Fruit fly (Drosophila melanogaster) whole organism, embryonic: Measurements from ENCODE around the gene tipE.

ENCODE experiments used
- Bdp1 ChIP-seq: fragments of 200-800 bp; sonication (Bioruptor generic); optimal IDR thresholded peaks from 3 replicates; lab custom pipeline; 2016; ENCODE audit warnings: missing biosample characterization, missing genetic modification characterization
- CG11723 ChIP-seq: fragments of 200-800 bp; sonication (Bioruptor generic); optimal IDR thresholded peaks from 2 replicates; lab custom pipeline; 2017; ENCODE audit warnings: missing biosample characterization, mild to moderate bottlenecking, missing genetic modification characterization
- CG12769 ChIP-seq: fragments of 200-800 bp; sonication (Bioruptor generic); optimal IDR thresholded peaks from 2 replicates; lab custom pipeline; 2019; ENCODE audit warnings: missing biosample characterization, mild to moderate bottlenecking, missing genetic modification characterization, moderate library complexity
- CG13424 ChIP-seq: fragments of 200-800 bp; sonication (Bioruptor generic); optimal IDR thresholded peaks from 2 replicates; lab custom pipeline; 2019; ENCODE audit warnings: missing biosample characterization, mild to moderate bottlenecking, missing genetic modification characterization, moderate library complexity
- CG13624 ChIP-seq: fragments of 200-800 bp; sonication (Bioruptor generic); optimal IDR thresholded peaks from 2 replicates; lab custom pipeline; 2016; ENCODE audit warnings: missing biosample characterization, missing genetic modification characterization
- CG13894 ChIP-seq: fragments of 200-800 bp; sonication (Bioruptor generic); optimal IDR thresholded peaks from 3 replicates; lab custom pipeline; 2018; ENCODE audit warnings: missing biosample characterization, mild to moderate bottlenecking, missing genetic modification characterization, moderate library complexity
- CG15696 ChIP-seq: fragments of 200-800 bp; sonication (Bioruptor generic); optimal IDR thresholded peaks from 2 replicates; lab custom pipeline; 2019; ENCODE audit warnings: missing biosample characterization, mild to moderate bottlenecking, missing genetic modification characterization, moderate library complexity
- CG16815 ChIP-seq: fragments of 200-800 bp; sonication (Bioruptor generic); optimal IDR thresholded peaks from 3 replicates; lab custom pipeline; 2017; ENCODE audit warnings: missing biosample characterization, mild to moderate bottlenecking, missing genetic modification characterization
- CG17328 ChIP-seq: fragments of 200-800 bp; sonication (Bioruptor generic); IDR thresholded peaks from 2 replicates; pipeline ENCODE4 v1.3.6; 2022; ENCODE audit warnings: missing biosample characterization, missing genetic modification characterization
- CG17568 ChIP-seq: fragments of 200-800 bp; sonication (Bioruptor generic); optimal IDR thresholded peaks from 2 replicates; lab custom pipeline; 2018; ENCODE audit warnings: missing biosample characterization, mild to moderate bottlenecking, missing genetic modification characterization, moderate library complexity
- CG18619 ChIP-seq: fragments of 200-800 bp; sonication (Bioruptor generic); optimal IDR thresholded peaks from 3 replicates; lab custom pipeline; 2017; ENCODE audit warnings: missing biosample characterization, mild to moderate bottlenecking, missing genetic modification characterization
- CG18764 ChIP-seq: fragments of 200-800 bp; sonication (Bioruptor generic); optimal IDR thresholded peaks from 3 replicates; lab custom pipeline; 2016; ENCODE audit warnings: missing biosample characterization, missing genetic modification characterization
- CG2202 ChIP-seq: fragments of 200-800 bp; sonication (Bioruptor generic); optimal IDR thresholded peaks from 2 replicates; lab custom pipeline; 2018; ENCODE audit warnings: missing biosample characterization, mild to moderate bottlenecking, missing genetic modification characterization
- CG3281 ChIP-seq: fragments of 200-800 bp; sonication (Bioruptor generic); optimal IDR thresholded peaks from 3 replicates; lab custom pipeline; 2017; ENCODE audit warnings: missing biosample characterization, mild to moderate bottlenecking, missing genetic modification characterization
- CG42726 ChIP-seq: fragments of 200-800 bp; sonication (Bioruptor generic); IDR thresholded peaks from 2 replicates; pipeline ENCODE4 v1.3.6; 2022; ENCODE audit warnings: missing biosample characterization, missing genetic modification characterization; ENCODE audit not compliant: partially characterized antibody
- CG6654 ChIP-seq: fragments of 200-800 bp; sonication (Bioruptor generic); optimal IDR thresholded peaks from 2 replicates; lab custom pipeline; 2017; ENCODE audit warnings: missing biosample characterization, mild to moderate bottlenecking, missing genetic modification characterization
- CG6854 ChIP-seq: fragments of 200-800 bp; sonication (Bioruptor generic); optimal IDR thresholded peaks from 3 replicates; lab custom pipeline; 2017; ENCODE audit warnings: missing biosample characterization, mild to moderate bottlenecking, missing genetic modification characterization
- CG7372 ChIP-seq: fragments of 200-800 bp; sonication (Bioruptor generic); IDR thresholded peaks from 2 replicates; pipeline ENCODE4 v1.3.6; 2022; ENCODE audit warnings: missing biosample characterization, missing genetic modification characterization
- CG8388 ChIP-seq: fragments of 200-800 bp; sonication (Bioruptor generic); optimal IDR thresholded peaks from 2 replicates; lab custom pipeline; 2019; ENCODE audit warnings: missing biosample characterization, mild to moderate bottlenecking, missing genetic modification characterization, moderate library complexity
- CrebB ChIP-seq: fragments of 200-800 bp; sonication (Bioruptor generic); optimal IDR thresholded peaks from 3 replicates; lab custom pipeline; 2018; ENCODE audit warnings: missing biosample characterization, mild to moderate bottlenecking, missing genetic modification characterization
- D ChIP-seq, 2 experiments: fragments of 200-800 bp in 1 of 2; fragments of >200 bp in 1 of 2; sonication (Bioruptor generic) in 1 of 2; optimal IDR thresholded peaks; 2 replicates in 1 of 2; 3 replicates in 1 of 2; lab custom pipeline; 2017; ENCODE audit warnings: mild to moderate bottlenecking in 1 of 2, missing biosample characterization in 1 of 2, missing genetic modification characterization in 1 of 2, missing genetic modification reagents in 1 of 2
- Gug ChIP-seq: fragments of 200-800 bp; sonication (Bioruptor generic); IDR thresholded peaks from 4 replicates; pipeline ENCODE4 v1.3.6; 2022; ENCODE audit warnings: missing biosample characterization, missing genetic modification characterization
- H15 ChIP-seq: fragments of 200-800 bp; sonication (Bioruptor generic); IDR thresholded peaks from 3 replicates; pipeline ENCODE4 v1.3.6; 2022; ENCODE audit warnings: missing biosample characterization, missing genetic modification characterization
- HLH4C ChIP-seq: fragments of 200-800 bp; sonication (Bioruptor generic); IDR thresholded peaks from 3 replicates; pipeline ENCODE4 v1.3.6; 2022; ENCODE audit warnings: missing biosample characterization, missing genetic modification characterization; ENCODE audit not compliant: partially characterized antibody
- MBD-R2 ChIP-seq: fragments of 200-800 bp; sonication (Bioruptor generic); IDR thresholded peaks from 2 replicates; pipeline ENCODE4 v1.3.6; 2022; ENCODE audit warnings: missing biosample characterization, missing genetic modification characterization
- Neu2 ChIP-seq: fragments of 200-800 bp; sonication (Bioruptor generic); optimal IDR thresholded peaks from 3 replicates; lab custom pipeline; 2016; ENCODE audit warnings: missing biosample characterization, missing genetic modification characterization, borderline replicate concordance
- Nf-YB ChIP-seq: fragments of 200-800 bp; sonication (Bioruptor generic); optimal IDR thresholded peaks from 3 replicates; lab custom pipeline; 2019; ENCODE audit warnings: missing biosample characterization, mild to moderate bottlenecking, missing genetic modification characterization, moderate library complexity
- Pdp1 ChIP-seq, 2 experiments: fragments of 200-800 bp; sonication (Bioruptor generic); optimal IDR thresholded peaks; 3 replicates each; lab custom pipeline; 2016; ENCODE audit warnings: missing biosample characterization in 2 of 2, missing genetic modification characterization in 2 of 2, mild to moderate bottlenecking in 1 of 2, moderate library complexity in 1 of 2
- Scr ChIP-seq: fragments of 200-800 bp; sonication (Bioruptor generic); IDR thresholded peaks from 2 replicates; pipeline ENCODE4 v1.3.6; 2022; ENCODE audit warnings: missing biosample characterization, missing genetic modification characterization; ENCODE audit not compliant: partially characterized antibody
- Sin3A ChIP-seq: fragments of >200 bp; optimal IDR thresholded peaks from 2 replicates; lab custom pipeline; 2018
- Sry-β ChIP-seq: fragments of 200-800 bp; sonication (Bioruptor generic); optimal IDR thresholded peaks from 2 replicates; lab custom pipeline; 2018; ENCODE audit warnings: missing biosample characterization, mild to moderate bottlenecking, missing genetic modification characterization, moderate library complexity
- Taf1 ChIP-seq: fragments of 200-800 bp; sonication (Bioruptor generic); IDR thresholded peaks from 2 replicates; pipeline ENCODE4 v1.3.6; 2022; ENCODE audit warnings: missing biosample characterization, missing genetic modification characterization
- Tbp ChIP-seq: fragments of >200 bp; optimal IDR thresholded peaks from 2 replicates; lab custom pipeline; 2018; ENCODE audit warnings: missing biosample characterization, missing genetic modification characterization
- az2 ChIP-seq: fragments of 200-800 bp; sonication (Bioruptor generic); optimal IDR thresholded peaks from 3 replicates; lab custom pipeline; 2016; ENCODE audit warnings: missing biosample characterization, missing genetic modification characterization
- croc ChIP-seq: fragments of 200-800 bp; sonication (Bioruptor generic); conservative IDR thresholded peaks from 3 replicates; pipeline ENCODE4 v1.3.6; 2022; ENCODE audit warnings: missing biosample characterization, missing genetic modification characterization
- gsb ChIP-seq: fragments of 200-800 bp; sonication (Bioruptor generic); IDR thresholded peaks from 2 replicates; pipeline ENCODE4 v1.3.6; 2022; ENCODE audit warnings: missing biosample characterization, missing genetic modification characterization
- gsb-n ChIP-seq: fragments of 200-800 bp; sonication (Bioruptor generic); optimal IDR thresholded peaks from 3 replicates; lab custom pipeline; 2018; ENCODE audit warnings: missing biosample characterization, mild to moderate bottlenecking, missing genetic modification characterization
- kah ChIP-seq: fragments of 200-800 bp; sonication (Bioruptor generic); optimal IDR thresholded peaks from 2 replicates; lab custom pipeline; 2018; ENCODE audit warnings: missing biosample characterization, mild to moderate bottlenecking, missing genetic modification characterization
- luna ChIP-seq: fragments of 200-800 bp; sonication (Bioruptor generic); optimal IDR thresholded peaks from 2 replicates; lab custom pipeline; 2016; ENCODE audit warnings: missing biosample characterization, missing genetic modification characterization
- odd ChIP-seq: fragments of 200-800 bp; sonication (Bioruptor generic); optimal IDR thresholded peaks from 2 replicates; lab custom pipeline; 2017; ENCODE audit warnings: missing biosample characterization, mild to moderate bottlenecking, missing genetic modification characterization
- otp ChIP-seq: fragments of 200-800 bp; sonication (Bioruptor generic); IDR thresholded peaks from 3 replicates; pipeline ENCODE4, ENCODE4 v1.3.6; 2022; ENCODE audit warnings: missing biosample characterization, missing genetic modification characterization
- pan ChIP-seq, 4 experiments: fragments of >200 bp in 3 of 4; fragments of 200-800 bp in 1 of 4; sonication (Bioruptor generic) in 1 of 4; optimal IDR thresholded peaks in 3 of 4; IDR thresholded peaks in 1 of 4; 2 replicates each; pipeline versions ENCODE4 v1.3.6 to Lab custom; 2017 to 2022; ENCODE audit warnings: missing biosample characterization in 2 of 4, missing genetic modification characterization in 2 of 4, mixed read lengths in 1 of 4
- prd ChIP-seq, 3 experiments: fragments of >200 bp in 2 of 3; fragments of 200-800 bp in 1 of 3; sonication (Bioruptor generic) in 1 of 3; optimal IDR thresholded peaks in 2 of 3; IDR thresholded peaks in 1 of 3; 2 replicates in 2 of 3; 3 replicates in 1 of 3; pipeline versions ENCODE4 v1.3.6 to Lab custom; 2017 to 2022; ENCODE audit warnings: missing biosample characterization in 1 of 3, missing genetic modification characterization in 1 of 3
- sd ChIP-seq: fragments of 200-800 bp; sonication (Bioruptor generic); optimal IDR thresholded peaks from 3 replicates; lab custom pipeline; 2018; ENCODE audit warnings: missing biosample characterization, mild to moderate bottlenecking, missing genetic modification characterization, moderate library complexity
- slou ChIP-seq: fragments of 200-800 bp; sonication (Bioruptor generic); optimal IDR thresholded peaks from 3 replicates; lab custom pipeline; 2016; ENCODE audit warnings: missing biosample characterization, missing genetic modification characterization
- tin ChIP-seq: fragments of 200-800 bp; sonication (Bioruptor generic); optimal IDR thresholded peaks from 3 replicates; lab custom pipeline; 2016; ENCODE audit warnings: missing biosample characterization, missing genetic modification characterization
- tup ChIP-seq: fragments of 200-800 bp; sonication (Bioruptor generic); optimal IDR thresholded peaks from 2 replicates; lab custom pipeline; 2016; ENCODE audit warnings: missing biosample characterization, mild to moderate bottlenecking, missing genetic modification characterization, moderate library complexity
- vfl ChIP-seq: fragments of 200-800 bp; sonication (Bioruptor generic); optimal IDR thresholded peaks from 2 replicates; lab custom pipeline; 2016; ENCODE audit warnings: missing biosample characterization, missing genetic modification characterization
- wek ChIP-seq: fragments of 200-800 bp; sonication (Bioruptor generic); optimal IDR thresholded peaks from 3 replicates; lab custom pipeline; 2018; ENCODE audit warnings: missing biosample characterization, mild to moderate bottlenecking, missing genetic modification characterization, moderate library complexity

The tipE gene

dm6 chr3L:4186659-4187058, 1.6 kb upstream of the tipE start, which contains the start of gene VhaM9.7-c (continued):
- TF ChIP-seq CG6854 (GFP tag; lab: Kevin White, UChicago) (no peak), CG11723 (GFP tag; lab: Kevin White, UChicago) (no peak), Gug (GFP tag; lab: Robert Waterston, UW) (no peak), CG3281 (GFP tag; lab: Kevin White, UChicago) (no peak), Tbp (GFP tag; lab: Kevin White, UChicago) (no peak), luna (GFP tag; lab: Kevin White, UChicago) (no peak), Taf1 (GFP tag; lab: Robert Waterston, UW) (no peak), Scr (GFP tag; lab: Robert Waterston, UW) (peak; percentile 28; the same call in 1 of the 2 replicates), slou (GFP tag; lab: Kevin White, UChicago) (no peak), Pdp1 (GFP tag; optimal IDR thresholded peaks at IDR 0.05; lab: Kevin White, UChicago) (peak; percentile 29 to 50), otp (GFP tag; lab: Robert Waterston, UW) (peak; percentile 45; the same call in 1 of the 3 replicates), az2 (no peak), pan (optimal IDR thresholded peaks at IDR 0.05; lab: Kevin White, UChicago) (no peak), pan (GFP tag; optimal IDR thresholded peaks at IDR 0.05 in 1 of 2, IDR thresholded peaks at IDR 0.05 in 1 of 2) (no peak), vfl (GFP tag; lab: Kevin White, UChicago) (peak; percentile 44), kah (GFP tag; lab: Kevin White, UChicago) (peak; percentile 3), CG13424 (tag; lab: Kevin White, UChicago) (no peak), Neu2 (no peak), CG16815 (GFP tag; lab: Kevin White, UChicago) (no peak), CG17568 (no peak), CG13894 (tag; lab: Kevin White, UChicago) (no peak), CG7372 (GFP tag; lab: Robert Waterston, UW) (no peak), gsb-n (tag; lab: Kevin White, UChicago) (peak; percentile 24), Bdp1 (no peak), wek (GFP tag; lab: Kevin White, UChicago) (no peak), tin (GFP tag; lab: Kevin White, UChicago) (peak; percentile 32), CrebB (no peak), Sry-β (GFP tag; lab: Kevin White, UChicago) (no peak), CG18764 (GFP tag; lab: Kevin White, UChicago) (no peak), gsb (no peak), D (optimal IDR thresholded peaks at IDR 0.05; lab: Kevin White, UChicago) (no peak), D (GFP tag; optimal IDR thresholded peaks at IDR 0.05; lab: Kevin White, UChicago) (no peak), croc (no peak), sd (tag; lab: Kevin White, UChicago) (peak; percentile 42), odd (GFP tag; lab: Kevin White, UChicago) (no peak), CG13624 (GFP tag; lab: Kevin White, UChicago) (peak; percentile 47), CG15696 (tag; lab: Kevin White, UChicago) (no peak), H15 (GFP tag; lab: Robert Waterston, UW) (no peak), CG42726 (GFP tag; lab: Robert Waterston, UW) (no peak), Sin3A (lab: Kevin White, UChicago) (peak; percentile 22), prd (optimal IDR thresholded peaks at IDR 0.05; lab: Kevin White, UChicago) (no peak), prd (GFP tag; IDR thresholded peaks at IDR 0.05; lab: Robert Waterston, UW) (0 out of 3 replicates have a peak, but pooled peaks have one; percentile 29), Nf-YB (GFP tag; lab: Kevin White, UChicago) (no peak), HLH4C (GFP tag; lab: Robert Waterston, UW) (no peak), CG12769 (no peak), MBD-R2 (GFP tag; lab: Robert Waterston, UW) (peak; percentile 91), CG6654 (GFP tag; lab: Kevin White, UChicago) (no peak), CG2202 (tag; lab: Kevin White, UChicago) (no peak), tup (GFP tag; lab: Kevin White, UChicago) (no peak), CG17328 (GFP tag; lab: Robert Waterston, UW) (no peak), CG18619 (GFP tag; lab: Kevin White, UChicago) (no peak), CG8388 (GFP tag; lab: Kevin White, UChicago) (no peak)
